Fruit fly (Drosophila melanogaster): ENCODE measurements around the gene RhoGAP92B.
A peak's percentile ranks its signal among the peaks of the same experiment; 100 is the strongest.

Gene RhoGAP92B

DNA sequence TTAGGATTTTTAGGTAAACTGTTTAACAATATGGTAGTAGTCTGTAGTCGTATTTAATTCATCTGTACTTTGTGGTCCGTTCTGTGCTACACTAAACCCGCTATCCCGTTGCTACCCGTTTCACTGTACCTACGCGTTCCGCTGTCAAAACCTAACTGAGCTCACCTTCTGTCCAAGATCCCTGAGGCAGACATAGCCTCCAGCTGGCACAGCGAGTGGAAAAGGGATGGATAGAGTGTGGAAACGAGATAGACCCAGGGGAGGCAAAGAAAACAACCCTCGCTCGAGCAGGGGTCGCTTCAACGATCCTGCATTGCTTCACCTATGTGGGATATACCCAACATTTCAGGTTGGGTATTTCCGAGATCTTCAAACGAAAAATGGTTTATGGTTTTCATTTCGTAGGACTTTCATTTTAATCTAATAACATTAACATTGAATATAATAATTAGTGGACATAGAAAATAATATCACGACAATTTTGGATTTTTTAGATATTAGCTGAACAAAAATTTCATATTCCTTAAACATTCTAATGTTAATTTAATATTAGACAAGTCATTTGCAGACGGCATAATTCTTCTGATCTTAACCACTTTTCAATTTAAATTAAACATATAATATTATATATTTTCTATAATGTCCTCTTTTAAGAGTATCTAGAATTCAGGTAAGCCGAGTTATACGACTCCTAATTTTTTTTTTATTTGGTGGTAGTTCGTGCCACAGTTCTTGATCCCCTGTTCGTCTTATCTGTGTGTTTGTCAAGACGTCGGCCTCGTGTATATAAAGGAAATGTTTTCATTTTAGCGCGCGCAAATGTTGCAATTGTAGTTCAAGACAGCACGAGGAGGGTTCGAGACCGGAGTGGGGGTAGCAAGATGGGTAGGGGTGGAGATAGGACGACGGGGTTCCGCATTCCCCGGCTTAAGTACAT, 30.1 kb downstream of the RhoGAP92B start, which contains the start of gene mira (continued):
- TF ChIP-seq CG12659 (GFP tag; optimal IDR thresholded peaks at IDR 0.05) (no peak), cad (GFP tag; optimal IDR thresholded peaks at IDR 0.05) (no peak), bab2 (GFP tag; optimal IDR thresholded peaks at IDR 0.05) (no peak), crp (GFP tag; optimal IDR thresholded peaks at IDR 0.05) (no peak), CHES-1-like (GFP tag; optimal IDR thresholded peaks at IDR 0.05) (no peak), CG13424 (tag; optimal IDR thresholded peaks at IDR 0.05) (no peak), stwl (tag; optimal IDR thresholded peaks at IDR 0.05) (no peak), Oaz (GFP tag; IDR thresholded peaks at IDR 0.05) (no peak; the same call in 1 of the 2 replicates), CG1832 (GFP tag; optimal IDR thresholded peaks at IDR 0.05) (peak; percentile 84), Trl (optimal IDR thresholded peaks at IDR 0.05) (no peak), Trl (GFP tag; optimal IDR thresholded peaks at IDR 0.05) (no peak), CG10321 (GFP tag; IDR thresholded peaks at IDR 0.05) (0 out of 2 replicates have a peak, but pooled peaks have one; percentile 51), kni (GFP tag; optimal IDR thresholded peaks at IDR 0.05) (no peak), cg (GFP tag; optimal IDR thresholded peaks at IDR 0.05) (no peak), HLH4C (GFP tag; IDR thresholded peaks at IDR 0.05; ENCODE audit: partially characterized antibody) (no peak), maf-S (GFP tag; optimal IDR thresholded peaks at IDR 0.05) (no peak), Asciz (GFP tag; optimal IDR thresholded peaks at IDR 0.05) (no peak), sc (optimal IDR thresholded peaks at IDR 0.05) (no peak), sc (GFP tag; optimal IDR thresholded peaks at IDR 0.05) (no peak), CG30431 (GFP tag; optimal IDR thresholded peaks at IDR 0.05) (no peak), CG14860 (GFP tag; IDR thresholded peaks at IDR 0.05; ENCODE audit: partially characterized antibody) (no peak), pnt (GFP tag; optimal IDR thresholded peaks at IDR 0.05) (no peak), CG3407 (GFP tag; optimal IDR thresholded peaks at IDR 0.05) (no peak), ttk (GFP tag; IDR thresholded peaks at IDR 0.05) (no peak), CG2199 (GFP tag; IDR thresholded peaks at IDR 0.05) (0 out of 3 replicates have a peak, but pooled peaks have one; percentile 8), inv (GFP tag; IDR thresholded peaks at IDR 0.05; ENCODE audit: partially characterized antibody) (no peak), CG13624 (GFP tag; optimal IDR thresholded peaks at IDR 0.05) (no peak), CG31388 (GFP tag; optimal IDR thresholded peaks at IDR 0.05) (no peak), CG12236 (GFP tag; optimal IDR thresholded peaks at IDR 0.05) (no peak), dati (GFP tag; IDR thresholded peaks at IDR 0.05) (no peak), Xbp1 (GFP tag; optimal IDR thresholded peaks at IDR 0.05) (no peak), CG12071 (GFP tag; optimal IDR thresholded peaks at IDR 0.05) (no peak), CG34224 (GFP tag; IDR thresholded peaks at IDR 0.05; ENCODE audit: partially characterized antibody) (no peak), CG10431 (GFP tag; optimal IDR thresholded peaks at IDR 0.05) (no peak), chn (GFP tag; optimal IDR thresholded peaks at IDR 0.05) (no peak), Ptx1 (GFP tag; IDR thresholded peaks at IDR 0.05) (no peak), amos (GFP tag; IDR thresholded peaks at IDR 0.05; ENCODE audit: partially characterized antibody) (no peak; the same call in 1 of the 2 replicates), psq (GFP tag; optimal IDR thresholded peaks at IDR 0.05) (no peak), onecut (GFP tag; IDR thresholded peaks at IDR 0.05) (no peak), so (GFP tag; IDR thresholded peaks at IDR 0.05) (no peak), sens-2 (GFP tag; IDR thresholded peaks at IDR 0.05) (no peak), pan (optimal IDR thresholded peaks at IDR 0.05) (no peak), pan (GFP tag; optimal IDR thresholded peaks at IDR 0.05 in 1 of 2, IDR thresholded peaks at IDR 0.05 in 1 of 2) (no peak), CG16863 (GFP tag; optimal IDR thresholded peaks at IDR 0.05) (no peak), bcd (GFP tag; optimal IDR thresholded peaks at IDR 0.05) (no peak), sna (GFP tag; IDR thresholded peaks at IDR 0.05; ENCODE audit: partially characterized antibody) (no peak), CG13775 (GFP tag; optimal IDR thresholded peaks at IDR 0.05) (peak; percentile 27), CG4282 (GFP tag; optimal IDR thresholded peaks at IDR 0.05) (no peak), CG4617 (GFP tag; optimal IDR thresholded peaks at IDR 0.05; ENCODE audit: borderline replicate concordance) (no peak)

Data from whole organism, embryonic.